Worm (Caenorhabditis elegans): ENCODE data around the gene sftd-3.

ce11 chrII:8961450-8961849, 2.5 kb downstream of the sftd-3 start:
- TF ChIP-seq elt-1 (tag; optimal IDR thresholded peaks at IDR 0.05) (no peak), pha-4 (tag; optimal IDR thresholded peaks at IDR 0.05) (no peak), egl-27 (tag; optimal IDR thresholded peaks at IDR 0.05) (no peak), nhr-11 (tag; optimal IDR thresholded peaks at IDR 0.05) (no peak)
